Worm (Caenorhabditis elegans): Measurements from ENCODE around the gene F59A6.13.

F59A6.13 gene

ce11 chrII:5001866-5002265 lies 20.7 kb upstream of the F59A6.13 start:
- TF ChIP-seq dao-5 (tag; optimal IDR thresholded peaks at IDR 0.05): no peak
- TF ChIP-seq W03F9.2 (tag; optimal IDR thresholded peaks at IDR 0.05): no peak
- TF ChIP-seq him-1 (tag; optimal IDR thresholded peaks at IDR 0.05): no peak

ce11 chrII:5003660-5004059 lies 18.9 kb upstream of the F59A6.13 start, which contains the start of gene F59A6.10:
Gene F59A6.10 (plus strand): TSS chrII:5003960.
- TF ChIP-seq W03F9.2 (tag; optimal IDR thresholded peaks at IDR 0.05) (no peak), dao-5 (tag; optimal IDR thresholded peaks at IDR 0.05) (no peak), him-1 (tag; optimal IDR thresholded peaks at IDR 0.05) (no peak)

ce11 chrII:5004781-5005180 lies 17.8 kb upstream of the F59A6.13 start, which contains the start of gene F59A6.4:
Gene F59A6.4 (plus strand): TSS chrII:5005081.
- TF ChIP-seq dao-5 (tag; optimal IDR thresholded peaks at IDR 0.05): no peak
- TF ChIP-seq W03F9.2 (tag; optimal IDR thresholded peaks at IDR 0.05): no peak
- TF ChIP-seq him-1 (tag; optimal IDR thresholded peaks at IDR 0.05): no peak

- no peak for TF ChIP-seq W03F9.2 (tag; optimal IDR thresholded peaks at IDR 0.05)
- no peak for TF ChIP-seq him-1 (tag; optimal IDR thresholded peaks at IDR 0.05)
- no peak for TF ChIP-seq dao-5 (tag; optimal IDR thresholded peaks at IDR 0.05)
Measured at ce11 chrII:5008033-5008432, 14.6 kb upstream of the F59A6.13 start, which contains the start of gene F59A6.3. Gene F59A6.3 (plus strand): TSS chrII:5008333.

ce11 chrII:5011978-5012377 lies 10.6 kb upstream of the F59A6.13 start, which contains the start of gene F59A6.12:
Gene F59A6.12 (minus strand): TSS chrII:5012078.
- TF ChIP-seq him-1 (tag; optimal IDR thresholded peaks at IDR 0.05) (no peak), W03F9.2 (tag; optimal IDR thresholded peaks at IDR 0.05) (no peak), dao-5 (tag; optimal IDR thresholded peaks at IDR 0.05) (no peak)

- TF ChIP-seq W03F9.2 (tag; optimal IDR thresholded peaks at IDR 0.05) (no peak), him-1 (tag; optimal IDR thresholded peaks at IDR 0.05) (no peak), dao-5 (tag; optimal IDR thresholded peaks at IDR 0.05) (no peak)
Measured at ce11 chrII:5014399-5014798, 8.2 kb upstream of the F59A6.13 start, which contains the start of gene F59A6.2. Gene F59A6.2 (plus strand): TSS chrII:5014699.

- no peak for TF ChIP-seq W03F9.2 (tag; optimal IDR thresholded peaks at IDR 0.05)
- TF ChIP-seq dao-5 (tag; optimal IDR thresholded peaks at IDR 0.05): no peak
- no peak for TF ChIP-seq him-1 (tag; optimal IDR thresholded peaks at IDR 0.05)
Measured at ce11 chrII:5016144-5016543, 6.5 kb upstream of the F59A6.13 start.

- TF ChIP-seq W03F9.2 (tag; optimal IDR thresholded peaks at IDR 0.05) (peak; percentile 45), him-1 (tag; optimal IDR thresholded peaks at IDR 0.05) (peak; percentile 12), dao-5 (tag; optimal IDR thresholded peaks at IDR 0.05) (no peak)
Measured at ce11 chrII:5016977-5017585, 5.5 kb upstream of the F59A6.13 start.

ce11 chrII:5018578-5018977 lies 4.0 kb upstream of the F59A6.13 start:
- no peak for TF ChIP-seq W03F9.2 (tag; optimal IDR thresholded peaks at IDR 0.05)
- no peak for TF ChIP-seq him-1 (tag; optimal IDR thresholded peaks at IDR 0.05)
- no peak for TF ChIP-seq dao-5 (tag; optimal IDR thresholded peaks at IDR 0.05)

- no peak for TF ChIP-seq him-1 (tag; optimal IDR thresholded peaks at IDR 0.05)
- TF ChIP-seq dao-5 (tag; optimal IDR thresholded peaks at IDR 0.05): no peak
- TF ChIP-seq W03F9.2 (tag; optimal IDR thresholded peaks at IDR 0.05): no peak
Measured at ce11 chrII:5019389-5020108, 3.1 kb upstream of the F59A6.13 start.

ce11 chrII:5020513-5021081 lies 2.0 kb upstream of the F59A6.13 start:
- no peak for TF ChIP-seq dao-5 (tag; optimal IDR thresholded peaks at IDR 0.05)
- no peak for TF ChIP-seq W03F9.2 (tag; optimal IDR thresholded peaks at IDR 0.05)
- TF ChIP-seq him-1 (tag; optimal IDR thresholded peaks at IDR 0.05): no peak

- no peak for TF ChIP-seq W03F9.2 (tag; optimal IDR thresholded peaks at IDR 0.05)
- no peak for TF ChIP-seq him-1 (tag; optimal IDR thresholded peaks at IDR 0.05)
- no peak for TF ChIP-seq dao-5 (tag; optimal IDR thresholded peaks at IDR 0.05)
Measured at ce11 chrII:5021518-5021917, 1.1 kb upstream of the F59A6.13 start.

- TF ChIP-seq W03F9.2 (tag; optimal IDR thresholded peaks at IDR 0.05) (no peak), him-1 (tag; optimal IDR thresholded peaks at IDR 0.05) (no peak), dao-5 (tag; optimal IDR thresholded peaks at IDR 0.05) (no peak)
Measured at ce11 chrII:5027952-5028351, 5.3 kb downstream of the F59A6.13 start.

- TF ChIP-seq dao-5 (tag; optimal IDR thresholded peaks at IDR 0.05) (no peak), him-1 (tag; optimal IDR thresholded peaks at IDR 0.05) (no peak), W03F9.2 (tag; optimal IDR thresholded peaks at IDR 0.05) (no peak)
Measured at ce11 chrII:5031612-5032011, 9.0 kb downstream of the F59A6.13 start, which contains the start of gene wdr-83. Gene wdr-83 (minus strand): TSS chrII:5031712.

Data from whole organism, L4/young adult.